Worm (Caenorhabditis elegans): Measurements from ENCODE around the gene E01G6.2.

DNA sequence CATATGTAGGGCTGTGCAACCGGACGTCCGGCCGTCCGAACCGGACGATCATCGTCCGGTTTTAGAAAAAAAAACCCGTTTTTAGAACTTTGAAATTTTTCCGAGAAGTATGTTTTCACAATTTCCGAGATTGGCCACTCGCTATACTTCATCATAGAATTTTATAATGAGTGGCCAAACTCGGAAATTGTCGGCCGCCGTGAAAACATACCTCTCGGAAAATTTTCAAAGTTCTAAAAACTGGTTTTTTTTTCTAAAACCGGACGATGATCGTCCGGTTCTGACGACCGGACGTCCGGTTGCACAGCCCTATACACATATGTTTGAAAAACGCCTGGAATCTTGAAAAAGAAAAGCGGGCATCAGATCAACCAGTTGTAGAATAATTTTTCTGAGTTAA, 29.3 kb upstream of the E01G6.2 start:
- no peak for TF ChIP-seq ceh-36 (tag; optimal IDR thresholded peaks at IDR 0.05)
- no peak for TF ChIP-seq sea-1 (GFP tag; conservative IDR thresholded peaks at IDR 0.05)
- TF ChIP-seq pes-1 (GFP tag; IDR thresholded peaks at IDR 0.05): no peak
- no peak for TF ChIP-seq B0310.2 (tag; optimal IDR thresholded peaks at IDR 0.05)
- no peak for TF ChIP-seq ama-1 (optimal IDR thresholded peaks at IDR 0.05)
- TF ChIP-seq ets-7 (tag; optimal IDR thresholded peaks at IDR 0.05): no peak
- no peak for TF ChIP-seq tbx-11 (GFP tag; IDR thresholded peaks at IDR 0.05)
- no peak for TF ChIP-seq tbx-37 (GFP tag; conservative IDR thresholded peaks at IDR 0.05)
